Fruit fly (Drosophila melanogaster): ENCODE measurements around the gene CG44261.

dm6 chr3R:9394385-9395042 lies 13.5 kb downstream of the CG44261 start, which contains the start of gene FER:
- TF ChIP-seq eg (GFP tag; IDR thresholded peaks at IDR 0.05) (peak; percentile 71; the same call in 2 of the 3 replicates), CG8632 (GFP tag; optimal IDR thresholded peaks at IDR 0.05) (no peak), CG9139 (GFP tag; optimal IDR thresholded peaks at IDR 0.05) (peak; percentile 58), fkh (GFP tag; optimal IDR thresholded peaks at IDR 0.05) (peak; percentile 33), CG11762 (GFP tag; optimal IDR thresholded peaks at IDR 0.05; ENCODE audit: insufficient read depth) (no peak), CG6163 (GFP tag; IDR thresholded peaks at IDR 0.05) (peak; percentile 71), achi (GFP tag; optimal IDR thresholded peaks at IDR 0.05) (peak; percentile 8), spab (GFP tag; optimal IDR thresholded peaks at IDR 0.05) (peak; percentile 16), Sox15 (GFP tag; optimal IDR thresholded peaks at IDR 0.05) (no peak), cyc (GFP tag; optimal IDR thresholded peaks at IDR 0.05) (peak; percentile 17), CG6854 (GFP tag; optimal IDR thresholded peaks at IDR 0.05) (peak; percentile 83), esn (GFP tag; optimal IDR thresholded peaks at IDR 0.05) (peak; percentile 17), CG34406 (GFP tag; optimal IDR thresholded peaks at IDR 0.05) (no peak), Lpt (GFP tag; optimal IDR thresholded peaks at IDR 0.05) (no peak)
